Fruit fly (Drosophila melanogaster) whole organism, embryonic: ENCODE results near the gene CG15742.

Experiments
- Abd-B ChIP-seq: fragments of 200-800 bp; sonication (Bioruptor generic); optimal IDR thresholded peaks from 2 replicates; lab custom pipeline; 2018; ENCODE audit warnings: missing biosample characterization, mild to moderate bottlenecking, missing genetic modification characterization, moderate library complexity
- Blimp-1 ChIP-seq: fragments of 200-800 bp; sonication (Bioruptor generic); optimal IDR thresholded peaks from 3 replicates; lab custom pipeline; 2018; ENCODE audit warnings: missing biosample characterization, missing genetic modification characterization, mild to moderate bottlenecking, moderate library complexity, missing genetic modification reagents
- C15 ChIP-seq: fragments of 200-800 bp; sonication (Bioruptor generic); IDR thresholded peaks from 3 replicates; pipeline ENCODE4 v1.3.6; 2022; ENCODE audit warnings: missing biosample characterization, missing genetic modification characterization
- CG10147 ChIP-seq: fragments of 200-800 bp; sonication (Bioruptor generic); optimal IDR thresholded peaks from 2 replicates; lab custom pipeline; 2019; ENCODE audit warnings: missing biosample characterization, mild to moderate bottlenecking, missing genetic modification characterization, moderate library complexity
- CG10462 ChIP-seq: fragments of 200-800 bp; sonication (Bioruptor generic); optimal IDR thresholded peaks from 2 replicates; lab custom pipeline; 2016; ENCODE audit warnings: missing biosample characterization, missing genetic modification characterization
- CG11085 ChIP-seq: fragments of 200-800 bp; sonication (Bioruptor generic); IDR thresholded peaks from 2 replicates; pipeline ENCODE4 v1.3.6; 2022; ENCODE audit warnings: missing biosample characterization, missing genetic modification characterization
- CG11560 ChIP-seq: fragments of 200-800 bp; sonication (Bioruptor generic); IDR thresholded peaks from 3 replicates; pipeline ENCODE4 v1.3.6; 2022; ENCODE audit warnings: missing biosample characterization, missing genetic modification characterization
- CG12299 ChIP-seq: fragments of 200-800 bp; sonication (Bioruptor generic); optimal IDR thresholded peaks from 2 replicates; lab custom pipeline; 2018; ENCODE audit warnings: missing biosample characterization, mild to moderate bottlenecking, missing genetic modification characterization
- CG12391 ChIP-seq: fragments of 200-800 bp; sonication (Bioruptor generic); optimal IDR thresholded peaks from 3 replicates; lab custom pipeline; 2018; ENCODE audit warnings: missing biosample characterization, mild to moderate bottlenecking, missing genetic modification characterization, moderate library complexity
- CG14860 ChIP-seq: fragments of 200-800 bp; sonication (Bioruptor generic); IDR thresholded peaks from 3 replicates; pipeline ENCODE4 v1.3.6; 2022; ENCODE audit warnings: missing biosample characterization, missing genetic modification characterization; ENCODE audit not compliant: partially characterized antibody
- CG1529 ChIP-seq: fragments of 200-800 bp; sonication (Bioruptor generic); optimal IDR thresholded peaks from 3 replicates; lab custom pipeline; 2018; ENCODE audit warnings: missing biosample characterization, missing genetic modification characterization
- CG16779 ChIP-seq: fragments of 200-800 bp; sonication (Bioruptor generic); IDR thresholded peaks from 2 replicates; pipeline ENCODE4 v1.3.6; 2022; ENCODE audit warnings: missing biosample characterization, missing genetic modification characterization
- CG17328 ChIP-seq: fragments of 200-800 bp; sonication (Bioruptor generic); IDR thresholded peaks from 2 replicates; pipeline ENCODE4 v1.3.6; 2022; ENCODE audit warnings: missing biosample characterization, missing genetic modification characterization
- CG18262 ChIP-seq: fragments of 200-800 bp; optimal IDR thresholded peaks from 3 replicates; lab custom pipeline; 2019; ENCODE audit warnings: missing biosample characterization, mild to moderate bottlenecking, missing genetic modification characterization, moderate library complexity
- CG18599 ChIP-seq: fragments of 200-800 bp; sonication (Bioruptor generic); optimal IDR thresholded peaks from 3 replicates; lab custom pipeline; 2017; ENCODE audit warnings: missing biosample characterization, missing genetic modification characterization, mild to moderate bottlenecking, moderate library complexity, missing genetic modification reagents
- CG2116 ChIP-seq: fragments of 200-800 bp; sonication (Bioruptor generic); optimal IDR thresholded peaks from 3 replicates; lab custom pipeline; 2018; ENCODE audit warnings: missing biosample characterization, mild to moderate bottlenecking, missing genetic modification characterization
- CG30403 ChIP-seq: fragments of 200-800 bp; sonication (Bioruptor generic); optimal IDR thresholded peaks from 3 replicates; lab custom pipeline; 2016; ENCODE audit warnings: missing biosample characterization, missing genetic modification characterization
- CG31441 ChIP-seq: fragments of 200-800 bp; sonication (Bioruptor generic); IDR thresholded peaks from 2 replicates; pipeline ENCODE4 v1.3.6; 2022; ENCODE audit warnings: missing biosample characterization, missing genetic modification characterization
- CG3281 ChIP-seq: fragments of 200-800 bp; sonication (Bioruptor generic); optimal IDR thresholded peaks from 3 replicates; lab custom pipeline; 2017; ENCODE audit warnings: missing biosample characterization, mild to moderate bottlenecking, missing genetic modification characterization
- CG33557 ChIP-seq: fragments of 200-800 bp; sonication (Bioruptor generic); optimal IDR thresholded peaks from 2 replicates; lab custom pipeline; 2019; ENCODE audit warnings: missing biosample characterization, mild to moderate bottlenecking, missing genetic modification characterization, moderate library complexity
- CG3726 ChIP-seq: fragments of 200-800 bp; sonication (Bioruptor generic); IDR thresholded peaks from 3 replicates; pipeline ENCODE4, ENCODE4 v1.3.6; 2022; ENCODE audit warnings: missing biosample characterization, missing genetic modification characterization
- CG4404 ChIP-seq: fragments of 200-800 bp; sonication (Bioruptor generic); IDR thresholded peaks from 2 replicates; pipeline ENCODE4 v1.3.6; 2022; ENCODE audit warnings: missing biosample characterization, missing genetic modification characterization
- CG6654 ChIP-seq: fragments of 200-800 bp; sonication (Bioruptor generic); optimal IDR thresholded peaks from 2 replicates; lab custom pipeline; 2017; ENCODE audit warnings: missing biosample characterization, mild to moderate bottlenecking, missing genetic modification characterization
- CG7839 ChIP-seq: fragments of 200-800 bp; sonication (Bioruptor generic); optimal IDR thresholded peaks from 3 replicates; lab custom pipeline; 2018; ENCODE audit warnings: missing biosample characterization, mild to moderate bottlenecking, missing genetic modification characterization, moderate library complexity
- CG9727 ChIP-seq: fragments of 200-800 bp; sonication (Bioruptor generic); optimal IDR thresholded peaks from 3 replicates; lab custom pipeline; 2017; ENCODE audit warnings: missing biosample characterization, mild to moderate bottlenecking, missing genetic modification characterization
- CkIIα-i1 ChIP-seq: fragments of 200-800 bp; sonication (Bioruptor generic); IDR thresholded peaks from 2 replicates; pipeline ENCODE4 v1.3.6; 2022; ENCODE audit warnings: missing biosample characterization, missing genetic modification characterization
- D19B ChIP-seq: fragments of 200-800 bp; sonication (Bioruptor generic); optimal IDR thresholded peaks from 2 replicates; lab custom pipeline; 2017; ENCODE audit warnings: missing biosample characterization, mild to moderate bottlenecking, missing genetic modification characterization
- Drgx ChIP-seq: fragments of 200-800 bp; sonication (Bioruptor generic); IDR thresholded peaks from 2 replicates; pipeline ENCODE4 v1.3.6; 2022; ENCODE audit warnings: missing biosample characterization, missing genetic modification characterization
- Fer3 ChIP-seq: fragments of 200-800 bp; sonication (Bioruptor generic); optimal IDR thresholded peaks from 2 replicates; lab custom pipeline; 2018; ENCODE audit warnings: missing biosample characterization, mild to moderate bottlenecking, missing genetic modification characterization, moderate library complexity
- Gug ChIP-seq: fragments of 200-800 bp; sonication (Bioruptor generic); IDR thresholded peaks from 4 replicates; pipeline ENCODE4 v1.3.6; 2022; ENCODE audit warnings: missing biosample characterization, missing genetic modification characterization
- HLH4C ChIP-seq: fragments of 200-800 bp; sonication (Bioruptor generic); IDR thresholded peaks from 3 replicates; pipeline ENCODE4 v1.3.6; 2022; ENCODE audit warnings: missing biosample characterization, missing genetic modification characterization; ENCODE audit not compliant: partially characterized antibody
- Med ChIP-seq: fragments of 200-800 bp; sonication (Bioruptor generic); peaks from one replicate; lab custom pipeline; 2016; ENCODE audit warnings: missing biosample characterization, missing genetic modification characterization, mild to moderate bottlenecking, inconsistent platforms, moderate library complexity
- Nf-YB ChIP-seq: fragments of 200-800 bp; sonication (Bioruptor generic); optimal IDR thresholded peaks from 3 replicates; lab custom pipeline; 2019; ENCODE audit warnings: missing biosample characterization, mild to moderate bottlenecking, missing genetic modification characterization, moderate library complexity
- Pdp1 ChIP-seq, 2 experiments: fragments of 200-800 bp; sonication (Bioruptor generic); optimal IDR thresholded peaks; 3 replicates each; lab custom pipeline; 2016; ENCODE audit warnings: missing biosample characterization in 2 of 2, missing genetic modification characterization in 2 of 2, mild to moderate bottlenecking in 1 of 2, moderate library complexity in 1 of 2
- Taf1 ChIP-seq: fragments of 200-800 bp; sonication (Bioruptor generic); IDR thresholded peaks from 2 replicates; pipeline ENCODE4 v1.3.6; 2022; ENCODE audit warnings: missing biosample characterization, missing genetic modification characterization
- Trl ChIP-seq, 3 experiments: fragments of >200 bp in 2 of 3; fragments of 200-800 bp in 1 of 3; sonication (Bioruptor generic) in 1 of 3; optimal IDR thresholded peaks; 2 replicates in 1 of 3; 3 replicates in 2 of 3; lab custom pipeline; 2016 to 2017; ENCODE audit warnings: missing biosample characterization in 1 of 3, missing genetic modification characterization in 1 of 3
- bcd ChIP-seq: fragments of 200-800 bp; sonication (Bioruptor generic); optimal IDR thresholded peaks from 2 replicates; lab custom pipeline; 2017; ENCODE audit warnings: missing biosample characterization, mild to moderate bottlenecking, missing genetic modification characterization
- bsh ChIP-seq, 2 experiments: fragments of 200-800 bp; sonication (Bioruptor generic); optimal IDR thresholded peaks; 2 replicates each; lab custom pipeline; 2017 to 2018; ENCODE audit warnings: mild to moderate bottlenecking in 2 of 2, missing biosample characterization in 2 of 2, missing genetic modification characterization in 2 of 2, moderate library complexity in 1 of 2
- gcm ChIP-seq: fragments of 200-800 bp; sonication (Bioruptor generic); optimal IDR thresholded peaks from 2 replicates; lab custom pipeline; 2019; ENCODE audit warnings: missing biosample characterization, mild to moderate bottlenecking, missing genetic modification characterization, moderate library complexity
- lmd ChIP-seq: fragments of 200-800 bp; sonication (Bioruptor generic); IDR thresholded peaks from 2 replicates; pipeline ENCODE4 v1.3.6; 2022; ENCODE audit warnings: missing biosample characterization, missing genetic modification characterization
- nmo ChIP-seq: fragments of 200-800 bp; sonication (Bioruptor generic); optimal IDR thresholded peaks from 2 replicates; lab custom pipeline; 2018; ENCODE audit warnings: missing biosample characterization, mild to moderate bottlenecking, missing genetic modification characterization, moderate library complexity
- org-1 ChIP-seq: fragments of 200-800 bp; sonication (Bioruptor generic); optimal IDR thresholded peaks from 2 replicates; lab custom pipeline; 2017; ENCODE audit warnings: missing biosample characterization, missing genetic modification characterization
- pb ChIP-seq: fragments of 200-800 bp; sonication (Bioruptor generic); optimal IDR thresholded peaks from 3 replicates; lab custom pipeline; 2016; ENCODE audit warnings: missing biosample characterization, missing genetic modification characterization
- prd ChIP-seq, 3 experiments: fragments of >200 bp in 2 of 3; fragments of 200-800 bp in 1 of 3; sonication (Bioruptor generic) in 1 of 3; optimal IDR thresholded peaks in 2 of 3; IDR thresholded peaks in 1 of 3; 2 replicates in 2 of 3; 3 replicates in 1 of 3; pipeline versions ENCODE4 v1.3.6 to Lab custom; 2017 to 2022; ENCODE audit warnings: missing biosample characterization in 1 of 3, missing genetic modification characterization in 1 of 3
- run ChIP-seq: fragments of 200-800 bp; sonication (Bioruptor generic); optimal IDR thresholded peaks from 3 replicates; lab custom pipeline; 2018; ENCODE audit warnings: missing biosample characterization, mild to moderate bottlenecking, missing genetic modification characterization
- sens ChIP-seq: fragments of 200-800 bp; sonication (Bioruptor generic); peaks from one replicate; lab custom pipeline; 2016; ENCODE audit warnings: missing biosample characterization, missing genetic modification characterization
- slbo ChIP-seq: fragments of 200-800 bp; sonication (Bioruptor generic); IDR thresholded peaks from 2 replicates; pipeline ENCODE4 v1.3.6; 2022; ENCODE audit warnings: missing biosample characterization, missing genetic modification characterization
- sug ChIP-seq: fragments of 200-800 bp; optimal IDR thresholded peaks from 2 replicates; lab custom pipeline; 2019; ENCODE audit warnings: missing biosample characterization, mild to moderate bottlenecking, missing genetic modification characterization, moderate library complexity
- unpg ChIP-seq: fragments of 200-800 bp; sonication (Bioruptor generic); optimal IDR thresholded peaks from 3 replicates; lab custom pipeline; 2018; ENCODE audit warnings: missing biosample characterization, mild to moderate bottlenecking, missing genetic modification characterization, moderate library complexity

The CG15742 gene

dm6 chrX:13275139-13275538, 16.8 kb upstream of the CG15742 start (continued):
- TF ChIP-seq nmo (GFP tag; lab: Kevin White, UChicago) (peak; percentile 56), org-1 (GFP tag; lab: Kevin White, UChicago) (peak; percentile 3), gcm (GFP tag; lab: Kevin White, UChicago) (peak; percentile 17), CG33557 (peak; percentile 4), Gug (0 out of 4 replicates have a peak, but pooled peaks have one; percentile 20), Abd-B (peak; percentile 10), Taf1 (GFP tag; lab: Robert Waterston, UW) (peak; percentile 25; the same call in 1 of the 2 replicates), slbo (peak; percentile 57), CkIIα-i1 (GFP tag; lab: Robert Waterston, UW) (no peak), pb (GFP tag; lab: Kevin White, UChicago) (no peak), lmd (GFP tag; lab: Robert Waterston, UW) (peak; percentile 63), CG3726 (GFP tag; lab: Robert Waterston, UW) (no peak), CG14860 (GFP tag; lab: Robert Waterston, UW) (no peak), CG7839 (peak; percentile 66), CG6654 (GFP tag; lab: Kevin White, UChicago) (peak; percentile 18), Trl (optimal IDR thresholded peaks at IDR 0.05; lab: Kevin White, UChicago) (peak in 1 of 2 experiments; percentile 4), Trl (GFP tag; optimal IDR thresholded peaks at IDR 0.05; lab: Kevin White, UChicago) (no peak), bsh (GFP tag; optimal IDR thresholded peaks at IDR 0.05; lab: Kevin White, UChicago) (peak; percentile 46 to 57), sens (peak; percentile 70), unpg (GFP tag; lab: Kevin White, UChicago) (peak; percentile 47), CG30403 (GFP tag; lab: Kevin White, UChicago) (peak; percentile 47), CG10147 (GFP tag; lab: Kevin White, UChicago) (peak; percentile 40), CG12391 (peak; percentile 58), bcd (GFP tag; lab: Kevin White, UChicago) (peak; percentile 50), CG18262 (tag; lab: Kevin White, UChicago) (peak; percentile 69), CG12299 (tag; lab: Kevin White, UChicago) (peak; percentile 1), CG18599 (peak; percentile 54), CG11560 (no peak), prd (optimal IDR thresholded peaks at IDR 0.05; lab: Kevin White, UChicago) (no peak), prd (GFP tag; IDR thresholded peaks at IDR 0.05; lab: Robert Waterston, UW) (peak; percentile 64), Pdp1 (GFP tag; optimal IDR thresholded peaks at IDR 0.05; lab: Kevin White, UChicago) (no peak), Fer3 (tag; lab: Kevin White, UChicago) (peak; percentile 32), CG1529 (GFP tag; lab: Kevin White, UChicago) (peak; percentile 7), CG2116 (GFP tag; lab: Kevin White, UChicago) (peak; percentile 18), sug (peak; percentile 21), CG31441 (GFP tag; lab: Robert Waterston, UW) (peak; percentile 52; the same call in 1 of the 2 replicates), C15 (no peak), CG9727 (peak; percentile 27), CG17328 (GFP tag; lab: Robert Waterston, UW) (peak; percentile 28; the same call in 1 of the 2 replicates), CG16779 (GFP tag; lab: Robert Waterston, UW) (no peak), Nf-YB (GFP tag; lab: Kevin White, UChicago) (peak; percentile 3), Drgx (GFP tag; lab: Robert Waterston, UW) (peak; percentile 31; the same call in 1 of the 2 replicates), CG11085 (GFP tag; lab: Robert Waterston, UW) (0 out of 2 replicates have a peak, but pooled peaks have one; percentile 20), CG4404 (GFP tag; lab: Robert Waterston, UW) (peak; percentile 34; the same call in 1 of the 2 replicates), HLH4C (GFP tag; lab: Robert Waterston, UW) (no peak), Blimp-1 (GFP tag; lab: Kevin White, UChicago) (peak; percentile 57), CG10462 (no peak), run (tag; lab: Kevin White, UChicago) (peak; percentile 19), CG3281 (GFP tag; lab: Kevin White, UChicago) (peak; percentile 33), D19B (GFP tag; lab: Kevin White, UChicago) (peak; percentile 16), Med (GFP tag; lab: Kevin White, UChicago) (peak; percentile 37)
